Fruit fly (Drosophila melanogaster): Measurements from ENCODE around the gene Ald2.

The Ald2 gene

dm6 chr3R:26442609-26443180, 28.8 kb downstream of the Ald2 start:
- TF ChIP-seq sage (GFP tag; optimal IDR thresholded peaks at IDR 0.05) (no peak), br (GFP tag; optimal IDR thresholded peaks at IDR 0.05) (no peak), h (GFP tag; optimal IDR thresholded peaks at IDR 0.05) (peak; percentile 43), rgr (GFP tag; optimal IDR thresholded peaks at IDR 0.05) (peak; percentile 27), Sp1 (GFP tag; optimal IDR thresholded peaks at IDR 0.05) (peak; percentile 4), woc (GFP tag; optimal IDR thresholded peaks at IDR 0.05) (no peak), jim (GFP tag; optimal IDR thresholded peaks at IDR 0.05) (no peak)

DNA sequence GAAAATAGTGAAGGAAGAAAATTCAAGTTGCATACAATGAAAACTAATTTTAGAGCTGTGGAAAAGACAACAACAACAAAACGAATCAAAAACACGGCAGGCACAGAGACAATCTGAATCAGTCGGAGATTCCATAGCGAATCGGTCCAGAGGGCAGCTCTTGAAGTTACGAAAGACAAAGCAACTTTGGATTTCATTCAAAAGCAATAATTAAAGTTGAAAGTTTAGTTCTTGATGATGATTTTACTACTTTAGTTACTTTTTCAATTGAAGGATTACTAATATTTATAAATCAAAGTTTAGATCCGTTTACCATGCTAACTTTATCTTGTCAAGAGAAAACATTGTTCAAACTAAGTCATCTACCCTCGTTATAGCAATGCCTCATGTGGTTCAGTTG, 29.5 kb downstream of the Ald2 start:
- TF ChIP-seq Hnf4 (GFP tag; optimal IDR thresholded peaks at IDR 0.05) (no peak), Dif (GFP tag; optimal IDR thresholded peaks at IDR 0.05; ENCODE audit: partially characterized antibody) (no peak), dsf (GFP tag; optimal IDR thresholded peaks at IDR 0.05; ENCODE audit: borderline replicate concordance) (no peak), woc (GFP tag; optimal IDR thresholded peaks at IDR 0.05) (no peak), CG9705 (GFP tag; optimal IDR thresholded peaks at IDR 0.05) (no peak), dmrt93B (GFP tag; optimal IDR thresholded peaks at IDR 0.05) (no peak), foxo (GFP tag; optimal IDR thresholded peaks at IDR 0.05) (no peak), Jra (GFP tag; optimal IDR thresholded peaks at IDR 0.05) (no peak), rgr (GFP tag; optimal IDR thresholded peaks at IDR 0.05) (no peak), tai (GFP tag; optimal IDR thresholded peaks at IDR 0.05) (no peak), ey (GFP tag; optimal IDR thresholded peaks at IDR 0.05) (no peak), Mio (GFP tag; optimal IDR thresholded peaks at IDR 0.05) (no peak), jim (GFP tag; optimal IDR thresholded peaks at IDR 0.05) (no peak), Sp1 (GFP tag; optimal IDR thresholded peaks at IDR 0.05) (no peak), Vsx2 (GFP tag; optimal IDR thresholded peaks at IDR 0.05; ENCODE audit: partially characterized antibody) (no peak), CrebA (GFP tag; optimal IDR thresholded peaks at IDR 0.05; ENCODE audit: borderline replicate concordance) (no peak)

dm6 chr3R:26443875-26444511, 30.1 kb downstream of the Ald2 start:
- no peak for TF ChIP-seq Abd-B (GFP tag; optimal IDR thresholded peaks at IDR 0.05)
- no peak for TF ChIP-seq N (GFP tag; optimal IDR thresholded peaks at IDR 0.05)
- no peak for TF ChIP-seq jim (GFP tag; optimal IDR thresholded peaks at IDR 0.05)
- TF ChIP-seq Sp1 (GFP tag; optimal IDR thresholded peaks at IDR 0.05) = no peak
- no peak for TF ChIP-seq HLH106 (tag; optimal IDR thresholded peaks at IDR 0.05)
- no peak for TF ChIP-seq Dfd (GFP tag; optimal IDR thresholded peaks at IDR 0.05)
- no peak for TF ChIP-seq Jra (GFP tag; optimal IDR thresholded peaks at IDR 0.05)
- TF ChIP-seq dl (GFP tag; optimal IDR thresholded peaks at IDR 0.05; ENCODE audit: insufficient read depth in 1 of 2, partially characterized antibody in 2 of 2) = no peak
- TF ChIP-seq pan (optimal IDR thresholded peaks at IDR 0.05) = no peak

- TF ChIP-seq sv (GFP tag; optimal IDR thresholded peaks at IDR 0.05) = no peak
- TF ChIP-seq dl (GFP tag; optimal IDR thresholded peaks at IDR 0.05; ENCODE audit: insufficient read depth in 1 of 2, partially characterized antibody in 2 of 2) = no peak
- no peak for TF ChIP-seq tai (GFP tag; optimal IDR thresholded peaks at IDR 0.05)
- no peak for TF ChIP-seq psq (GFP tag; optimal IDR thresholded peaks at IDR 0.05)
- TF ChIP-seq N (GFP tag; optimal IDR thresholded peaks at IDR 0.05) = no peak
- no peak for TF ChIP-seq jim (GFP tag; optimal IDR thresholded peaks at IDR 0.05)
- TF ChIP-seq foxo (GFP tag; optimal IDR thresholded peaks at IDR 0.05) = no peak
- no peak for TF ChIP-seq woc (GFP tag; optimal IDR thresholded peaks at IDR 0.05)
- no peak for TF ChIP-seq dsf (GFP tag; optimal IDR thresholded peaks at IDR 0.05; ENCODE audit: borderline replicate concordance)
- no peak for TF ChIP-seq ey (GFP tag; optimal IDR thresholded peaks at IDR 0.05)
- TF ChIP-seq HLH106 (tag; optimal IDR thresholded peaks at IDR 0.05) = no peak
- no peak for TF ChIP-seq CG9705 (GFP tag; optimal IDR thresholded peaks at IDR 0.05)
These were observed 34.9 kb downstream of the Ald2 start, which contains the start of gene Hex-t1 for dm6 chr3R:26448779-26449178. Hex-t1 (plus strand) TSS chr3R:26449079.

dm6 chr3R:26450371-26450770, 36.5 kb downstream of the Ald2 start, which contains the start of gene Hex-t2:
Hex-t2 (plus strand) TSS chr3R:26450671.
- TF ChIP-seq Hr78 (GFP tag; optimal IDR thresholded peaks at IDR 0.05) = no peak
- no peak for TF ChIP-seq dmrt93B (GFP tag; optimal IDR thresholded peaks at IDR 0.05)
- no peak for TF ChIP-seq N (GFP tag; optimal IDR thresholded peaks at IDR 0.05)
- TF ChIP-seq CrebA (GFP tag; optimal IDR thresholded peaks at IDR 0.05; ENCODE audit: borderline replicate concordance) = no peak
- TF ChIP-seq HLH106 (tag; optimal IDR thresholded peaks at IDR 0.05) = no peak
- no peak for TF ChIP-seq lola (GFP tag; optimal IDR thresholded peaks at IDR 0.05)
- no peak for TF ChIP-seq jim (GFP tag; optimal IDR thresholded peaks at IDR 0.05)
- no peak for TF ChIP-seq psq (GFP tag; optimal IDR thresholded peaks at IDR 0.05)

Measured in whole organism, wandering third instar larva.